Worm (Caenorhabditis elegans): ENCODE data around the gene F48E8.2.

DNA sequence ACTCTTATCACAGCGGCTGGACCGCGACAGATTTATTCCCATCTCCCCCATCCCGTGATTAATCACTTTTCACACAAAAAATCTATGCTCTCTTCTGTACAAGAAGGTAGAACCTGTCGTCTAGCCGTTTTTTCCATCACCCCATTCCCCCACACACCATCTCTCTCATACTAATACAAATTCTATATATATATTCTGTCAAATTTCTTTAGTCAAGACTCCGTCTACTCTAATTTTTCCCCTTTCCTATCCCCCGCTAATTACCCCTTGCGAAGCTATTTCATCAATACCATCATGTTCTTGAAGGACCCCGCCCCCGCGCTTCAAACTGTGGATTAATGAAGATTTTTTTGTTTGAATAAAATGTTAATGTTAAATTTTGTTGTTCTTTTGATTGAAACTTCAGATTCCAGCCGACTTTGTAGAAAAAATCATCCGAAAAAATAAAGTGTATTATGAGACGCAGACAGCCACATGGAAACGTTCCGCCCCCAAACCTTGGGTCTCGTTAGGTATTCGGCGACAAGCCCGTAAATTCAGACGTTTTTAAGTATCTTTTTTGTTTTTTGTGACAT lies 41.9 kb downstream of the F48E8.2 start:
- TF ChIP-seq W03F9.2 (tag; optimal IDR thresholded peaks at IDR 0.05) (no peak), him-1 (tag; optimal IDR thresholded peaks at IDR 0.05) (peak; percentile 16)
